Worm (Caenorhabditis elegans): ENCODE data around the gene Y27F2A.8.

Y27F2A.8 gene

ce11 chrII:3149521-3150190, 33.9 kb upstream of the Y27F2A.8 start, which contains the start of the genes T10D4.11 and T10D4.1:
T10D4.11 (minus strand) TSS chrII:3149621.
T10D4.1 (plus strand) TSS chrII:3150140.
- no peak for TF ChIP-seq pax-1 (tag; optimal IDR thresholded peaks at IDR 0.05)
- no peak for TF ChIP-seq unc-86 (tag; optimal IDR thresholded peaks at IDR 0.05)
- no peak for TF ChIP-seq tbx-2 (tag; optimal IDR thresholded peaks at IDR 0.05)
- no peak for TF ChIP-seq ets-4 (tag; optimal IDR thresholded peaks at IDR 0.05)
- TF ChIP-seq ceh-30 (tag; optimal IDR thresholded peaks at IDR 0.05), result no peak
- TF ChIP-seq ref-2 (tag; optimal IDR thresholded peaks at IDR 0.05), result no peak
- no peak for TF ChIP-seq sdc-2 (tag; optimal IDR thresholded peaks at IDR 0.05)
- TF ChIP-seq sox-2 (GFP tag; IDR thresholded peaks at IDR 0.05), result no peak
- no peak for TF ChIP-seq K02D7.2 (tag; optimal IDR thresholded peaks at IDR 0.05)
- no peak for TF ChIP-seq unc-3 (GFP tag; conservative IDR thresholded peaks at IDR 0.05)
- no peak for TF ChIP-seq unc-3 (tag; optimal IDR thresholded peaks at IDR 0.05)
- TF ChIP-seq hlh-13 (GFP tag; optimal IDR thresholded peaks at IDR 0.05), result no peak
- no peak for TF ChIP-seq ceh-6 (GFP tag; optimal IDR thresholded peaks at IDR 0.05)
- TF ChIP-seq F13H6.1 (tag; optimal IDR thresholded peaks at IDR 0.05), result no peak
- TF ChIP-seq Y22D7AL.16 (tag; optimal IDR thresholded peaks at IDR 0.05), result no peak
- TF ChIP-seq elt-2 (tag; optimal IDR thresholded peaks at IDR 0.05), result no peak
- no peak for TF ChIP-seq rnt-1 (tag; optimal IDR thresholded peaks at IDR 0.05)
- no peak for TF ChIP-seq npax-4 (tag; optimal IDR thresholded peaks at IDR 0.05)
- TF ChIP-seq dve-1 (tag; optimal IDR thresholded peaks at IDR 0.05), result no peak
- no peak for TF ChIP-seq madf-2 (tag; optimal IDR thresholded peaks at IDR 0.05)
- no peak for TF ChIP-seq C08G9.2 (tag; optimal IDR thresholded peaks at IDR 0.05)

- TF ChIP-seq mec-3 (tag; optimal IDR thresholded peaks at IDR 0.05; ENCODE audit: borderline replicate concordance) (no peak), ahr-1 (tag; optimal IDR thresholded peaks at IDR 0.05) (no peak), hlh-30 (tag; optimal IDR thresholded peaks at IDR 0.05; ENCODE audit: insufficient read depth) (no peak), C38D4.7 (GFP tag; optimal IDR thresholded peaks at IDR 0.05) (no peak), sox-4 (tag; optimal IDR thresholded peaks at IDR 0.05) (no peak), ceh-6 (GFP tag; optimal IDR thresholded peaks at IDR 0.05) (no peak), ceh-19 (GFP tag; optimal IDR thresholded peaks at IDR 0.05) (no peak), ceh-22 (tag; optimal IDR thresholded peaks at IDR 0.05) (no peak), ceh-18 (tag; optimal IDR thresholded peaks at IDR 0.05) (no peak), K02D7.2 (tag; optimal IDR thresholded peaks at IDR 0.05) (no peak), ceh-30 (tag; optimal IDR thresholded peaks at IDR 0.05) (no peak)
Measured at ce11 chrII:3151615-3152014, 32.0 kb upstream of the Y27F2A.8 start, which contains the start of the genes T10D4.14 and T10D4.19. T10D4.14 (minus strand) TSS chrII:3151715. T10D4.19 (plus strand) TSS chrII:3151918.

- TF ChIP-seq ama-1 (optimal IDR thresholded peaks at IDR 0.05), result no peak
- no peak for TF ChIP-seq ceh-18 (tag; optimal IDR thresholded peaks at IDR 0.05)
- no peak for TF ChIP-seq npax-4 (tag; optimal IDR thresholded peaks at IDR 0.05)
- no peak for TF ChIP-seq hlh-6 (tag; optimal IDR thresholded peaks at IDR 0.05)
- TF ChIP-seq hlh-8 (tag; optimal IDR thresholded peaks at IDR 0.05), result no peak
- no peak for TF ChIP-seq gmeb-2 (tag; optimal IDR thresholded peaks at IDR 0.05)
- no peak for TF ChIP-seq ceh-19 (GFP tag; optimal IDR thresholded peaks at IDR 0.05)
- no peak for TF ChIP-seq elt-2 (tag; optimal IDR thresholded peaks at IDR 0.05)
- TF ChIP-seq pha-4 (tag; optimal IDR thresholded peaks at IDR 0.05), result no peak
- no peak for TF ChIP-seq che-1 (tag; optimal IDR thresholded peaks at IDR 0.05)
- no peak for TF ChIP-seq ceh-14 (tag; optimal IDR thresholded peaks at IDR 0.05)
- TF ChIP-seq unc-42 (tag; optimal IDR thresholded peaks at IDR 0.05), result no peak
- no peak for TF ChIP-seq madf-2 (tag; optimal IDR thresholded peaks at IDR 0.05)
- TF ChIP-seq ceh-30 (tag; optimal IDR thresholded peaks at IDR 0.05), result no peak
Measured at ce11 chrII:3154383-3154782, 29.2 kb upstream of the Y27F2A.8 start, which contains the start of gene sri-32. sri-32 (minus strand) TSS chrII:3154483.

- TF ChIP-seq sdc-2 (tag; optimal IDR thresholded peaks at IDR 0.05) (no peak), pat-9 (tag; optimal IDR thresholded peaks at IDR 0.05) (no peak), npax-4 (tag; optimal IDR thresholded peaks at IDR 0.05) (no peak), ceh-34 (tag; optimal IDR thresholded peaks at IDR 0.05) (no peak), ztf-16 (tag; optimal IDR thresholded peaks at IDR 0.05) (no peak), elt-4 (tag; optimal IDR thresholded peaks at IDR 0.05) (no peak), T23F11.4 (GFP tag; optimal IDR thresholded peaks at IDR 0.05) (no peak), hlh-13 (GFP tag; optimal IDR thresholded peaks at IDR 0.05) (no peak), pha-2 (tag; optimal IDR thresholded peaks at IDR 0.05) (no peak), ets-4 (tag; optimal IDR thresholded peaks at IDR 0.05) (no peak), K09A11.1 (tag; optimal IDR thresholded peaks at IDR 0.05; ENCODE audit: insufficient read depth) (no peak), hlh-30 (tag; optimal IDR thresholded peaks at IDR 0.05; ENCODE audit: insufficient read depth) (no peak), pros-1 (tag; optimal IDR thresholded peaks at IDR 0.05) (no peak), tbx-7 (tag; optimal IDR thresholded peaks at IDR 0.05) (no peak), ceh-45 (GFP tag; IDR thresholded peaks at IDR 0.05) (no peak), fax-1 (tag; optimal IDR thresholded peaks at IDR 0.05) (no peak)
Measured at ce11 chrII:3156749-3157148, 26.8 kb upstream of the Y27F2A.8 start, which contains the start of gene sri-33. sri-33 (minus strand) TSS chrII:3156849.

All from whole organism, late embryonic.